Fruit fly (Drosophila melanogaster) whole organism, embryonic: ENCODE measurements around the gene CG14036.

ENCODE experiments used
- ATbp ChIP-seq: fragments of 200-800 bp; sonication (Bioruptor generic); optimal IDR thresholded peaks from 2 replicates; lab custom pipeline; 2017; ENCODE audit warnings: missing biosample characterization, mild to moderate bottlenecking, missing genetic modification characterization, missing genetic modification reagents
- Antp ChIP-seq: fragments of 200-800 bp; sonication (Bioruptor generic); optimal IDR thresholded peaks from 3 replicates; lab custom pipeline; 2016; ENCODE audit warnings: missing biosample characterization, missing genetic modification characterization
- Atf3 ChIP-seq: fragments of 200-800 bp; sonication (Bioruptor generic); optimal IDR thresholded peaks from 3 replicates; lab custom pipeline; 2016; ENCODE audit warnings: missing biosample characterization, missing genetic modification characterization
- B-H1 ChIP-seq: fragments of 200-800 bp; sonication (Bioruptor generic); IDR thresholded peaks from 3 replicates; pipeline ENCODE4 v1.3.6; 2022; ENCODE audit warnings: missing biosample characterization, missing genetic modification characterization
- CG10543 ChIP-seq: fragments of 200-800 bp; sonication (Bioruptor generic); optimal IDR thresholded peaks from 3 replicates; lab custom pipeline; 2017; ENCODE audit warnings: missing biosample characterization, mild to moderate bottlenecking, missing genetic modification characterization, moderate library complexity
- CG10959 ChIP-seq: fragments of 200-800 bp; sonication (Bioruptor generic); IDR thresholded peaks from 2 replicates; pipeline ENCODE4 v1.3.6; 2022; ENCODE audit warnings: missing biosample characterization, missing genetic modification characterization
- CG11456 ChIP-seq: fragments of 200-800 bp; sonication (Bioruptor generic); IDR thresholded peaks from 3 replicates; pipeline ENCODE4 v1.3.6; 2022; ENCODE audit warnings: missing biosample characterization, missing genetic modification characterization
- CG12219 ChIP-seq: fragments of 200-800 bp; sonication (Bioruptor generic); optimal IDR thresholded peaks from 3 replicates; lab custom pipeline; 2018; ENCODE audit warnings: missing biosample characterization, mild to moderate bottlenecking, missing genetic modification characterization
- CG1233 ChIP-seq: fragments of 200-800 bp; sonication (Bioruptor generic); optimal IDR thresholded peaks from 4 replicates; lab custom pipeline; 2018; ENCODE audit warnings: missing biosample characterization, mild to moderate bottlenecking, missing genetic modification characterization
- CG15479 ChIP-seq: fragments of 200-800 bp; sonication (Bioruptor generic); optimal IDR thresholded peaks from 3 replicates; lab custom pipeline; 2019; ENCODE audit warnings: missing biosample characterization, mild to moderate bottlenecking, missing genetic modification characterization, moderate library complexity
- CG1647 ChIP-seq: fragments of 200-800 bp; sonication (Bioruptor generic); optimal IDR thresholded peaks from 3 replicates; lab custom pipeline; 2016; ENCODE audit warnings: missing biosample characterization, missing genetic modification characterization
- CG17568 ChIP-seq: fragments of 200-800 bp; sonication (Bioruptor generic); optimal IDR thresholded peaks from 2 replicates; lab custom pipeline; 2018; ENCODE audit warnings: missing biosample characterization, mild to moderate bottlenecking, missing genetic modification characterization, moderate library complexity
- CG18476 ChIP-seq: fragments of 200-800 bp; sonication (Bioruptor generic); optimal IDR thresholded peaks from 2 replicates; lab custom pipeline; 2016; ENCODE audit warnings: missing biosample characterization, mild to moderate bottlenecking, missing genetic modification characterization
- CG18619 ChIP-seq: fragments of 200-800 bp; sonication (Bioruptor generic); optimal IDR thresholded peaks from 3 replicates; lab custom pipeline; 2017; ENCODE audit warnings: missing biosample characterization, mild to moderate bottlenecking, missing genetic modification characterization
- CG18764 ChIP-seq: fragments of 200-800 bp; sonication (Bioruptor generic); optimal IDR thresholded peaks from 3 replicates; lab custom pipeline; 2016; ENCODE audit warnings: missing biosample characterization, missing genetic modification characterization
- CG2875 ChIP-seq: fragments of 200-800 bp; sonication (Bioruptor generic); optimal IDR thresholded peaks from 2 replicates; lab custom pipeline; 2017; ENCODE audit warnings: missing biosample characterization, mild to moderate bottlenecking, missing genetic modification characterization, missing genetic modification reagents
- CG30403 ChIP-seq: fragments of 200-800 bp; sonication (Bioruptor generic); optimal IDR thresholded peaks from 3 replicates; lab custom pipeline; 2016; ENCODE audit warnings: missing biosample characterization, missing genetic modification characterization
- CG3065 ChIP-seq: fragments of 200-800 bp; sonication (Bioruptor generic); optimal IDR thresholded peaks from 2 replicates; lab custom pipeline; 2016; ENCODE audit warnings: missing biosample characterization, missing genetic modification characterization
- CG32532 ChIP-seq: fragments of 200-800 bp; sonication (Bioruptor generic); IDR thresholded peaks from 2 replicates; pipeline ENCODE4 v1.3.6; 2022; ENCODE audit warnings: missing biosample characterization, missing genetic modification characterization
- CG3726 ChIP-seq: fragments of 200-800 bp; sonication (Bioruptor generic); IDR thresholded peaks from 3 replicates; pipeline ENCODE4, ENCODE4 v1.3.6; 2022; ENCODE audit warnings: missing biosample characterization, missing genetic modification characterization
- CG4360 ChIP-seq: fragments of 200-800 bp; sonication (Bioruptor generic); IDR thresholded peaks from 2 replicates; pipeline ENCODE4 v1.3.6; 2022; ENCODE audit warnings: missing biosample characterization, missing genetic modification characterization
- CG6175 ChIP-seq: fragments of 200-800 bp; sonication (Bioruptor generic); IDR thresholded peaks from 3 replicates; pipeline ENCODE4 v1.3.6; 2022; ENCODE audit warnings: missing biosample characterization, missing genetic modification characterization
- CG6272 ChIP-seq: fragments of 200-800 bp; sonication (Bioruptor generic); IDR thresholded peaks from 2 replicates; pipeline ENCODE4 v1.3.6; 2022; ENCODE audit warnings: missing biosample characterization, missing genetic modification characterization
- CG8290 ChIP-seq, 3 experiments: fragments of 200-800 bp; sonication (Bioruptor generic); optimal IDR thresholded peaks; 2 replicates each; lab custom pipeline; 2016 to 2019; ENCODE audit warnings: missing biosample characterization in 3 of 3, missing genetic modification characterization in 3 of 3, mild to moderate bottlenecking in 2 of 3, moderate library complexity in 1 of 3
- CG9817 ChIP-seq: fragments of 200-800 bp; sonication (Bioruptor generic); optimal IDR thresholded peaks from 2 replicates; lab custom pipeline; 2018; ENCODE audit warnings: missing biosample characterization, mild to moderate bottlenecking, missing genetic modification characterization, moderate library complexity
- Chrac-16 ChIP-seq: fragments of 200-800 bp; sonication (Bioruptor generic); optimal IDR thresholded peaks from 3 replicates; lab custom pipeline; 2016; ENCODE audit warnings: missing biosample characterization, missing genetic modification characterization
- Dfd ChIP-seq, 2 experiments: fragments of >200 bp; optimal IDR thresholded peaks; 2 replicates each; lab custom pipeline; 2017; ENCODE audit warnings: missing biosample characterization in 2 of 2, missing genetic modification characterization in 2 of 2
- GATAe ChIP-seq: fragments of 200-800 bp; sonication (Bioruptor generic); conservative IDR thresholded peaks from 2 replicates; pipeline ENCODE4 v1.3.6; 2022; ENCODE audit warnings: missing biosample characterization, missing genetic modification characterization
- HmgZ ChIP-seq: fragments of 200-800 bp; sonication (Bioruptor generic); optimal IDR thresholded peaks from 2 replicates; lab custom pipeline; 2018; ENCODE audit warnings: missing biosample characterization, mild to moderate bottlenecking, missing genetic modification characterization
- Hr78 ChIP-seq, 2 experiments: fragments of 200-800 bp in 1 of 2; fragments of >200 bp in 1 of 2; sonication (Bioruptor generic) in 1 of 2; optimal IDR thresholded peaks; 2 replicates each; lab custom pipeline; 2017 to 2019; ENCODE audit warnings: missing biosample characterization in 2 of 2, missing genetic modification characterization in 2 of 2, mild to moderate bottlenecking in 1 of 2, moderate library complexity in 1 of 2
- Jarid2 ChIP-seq: fragments of 200-800 bp; sonication (Bioruptor generic); optimal IDR thresholded peaks from 3 replicates; lab custom pipeline; 2017; ENCODE audit warnings: mild to moderate bottlenecking, missing biosample characterization, missing genetic modification reagents, missing genetic modification characterization
- Mad ChIP-seq: fragments of 200-800 bp; sonication (Bioruptor generic); optimal IDR thresholded peaks from 2 replicates; lab custom pipeline; 2016; ENCODE audit warnings: missing biosample characterization, missing genetic modification characterization
- Pdp1 ChIP-seq, 2 experiments: fragments of 200-800 bp; sonication (Bioruptor generic); optimal IDR thresholded peaks; 3 replicates each; lab custom pipeline; 2016; ENCODE audit warnings: missing biosample characterization in 2 of 2, missing genetic modification characterization in 2 of 2, mild to moderate bottlenecking in 1 of 2, moderate library complexity in 1 of 2
- amos ChIP-seq: fragments of 200-800 bp; sonication (Bioruptor generic); IDR thresholded peaks from 2 replicates; pipeline ENCODE4 v1.3.6; 2022; ENCODE audit warnings: missing biosample characterization, missing genetic modification characterization; ENCODE audit not compliant: partially characterized antibody
- ap ChIP-seq: fragments of 200-800 bp; sonication (Bioruptor generic); IDR thresholded peaks from 2 replicates; pipeline ENCODE4 v1.3.6; 2022; ENCODE audit warnings: missing biosample characterization, missing genetic modification characterization
- ara ChIP-seq: fragments of 200-800 bp; sonication (Bioruptor generic); IDR thresholded peaks from 2 replicates; pipeline ENCODE4 v1.3.6; 2022; ENCODE audit warnings: missing biosample characterization, missing genetic modification characterization
- bigmax ChIP-seq: fragments of 200-800 bp; sonication (Bioruptor generic); optimal IDR thresholded peaks from 2 replicates; lab custom pipeline; 2018; ENCODE audit warnings: missing biosample characterization, mild to moderate bottlenecking, missing genetic modification characterization
- bsh ChIP-seq, 2 experiments: fragments of 200-800 bp; sonication (Bioruptor generic); optimal IDR thresholded peaks; 2 replicates each; lab custom pipeline; 2017 to 2018; ENCODE audit warnings: mild to moderate bottlenecking in 2 of 2, missing biosample characterization in 2 of 2, missing genetic modification characterization in 2 of 2, moderate library complexity in 1 of 2
- ci ChIP-seq: fragments of 200-800 bp; sonication (Bioruptor generic); IDR thresholded peaks from 3 replicates; pipeline ENCODE4 v1.3.6; 2022; ENCODE audit warnings: missing biosample characterization, missing genetic modification characterization
- ems ChIP-seq: fragments of 200-800 bp; sonication (Bioruptor generic); optimal IDR thresholded peaks from 3 replicates; lab custom pipeline; 2016; ENCODE audit warnings: missing biosample characterization, missing genetic modification characterization
- eve ChIP-seq, 2 experiments: fragments of >200 bp; optimal IDR thresholded peaks; 2 replicates each; lab custom pipeline; 2017; ENCODE audit warnings: missing biosample characterization in 2 of 2, missing genetic modification characterization in 2 of 2
- fd102C ChIP-seq: fragments of 200-800 bp; sonication (Bioruptor generic); optimal IDR thresholded peaks from 2 replicates; lab custom pipeline; 2018; ENCODE audit warnings: missing biosample characterization, mild to moderate bottlenecking, missing genetic modification characterization, moderate library complexity
- gcm ChIP-seq: fragments of 200-800 bp; sonication (Bioruptor generic); optimal IDR thresholded peaks from 2 replicates; lab custom pipeline; 2019; ENCODE audit warnings: missing biosample characterization, mild to moderate bottlenecking, missing genetic modification characterization, moderate library complexity
- ken ChIP-seq: fragments of 200-800 bp; sonication (Bioruptor generic); IDR thresholded peaks from 3 replicates; pipeline ENCODE4 v1.3.6; 2022; ENCODE audit warnings: missing biosample characterization, missing genetic modification characterization
- oc ChIP-seq: fragments of 200-800 bp; sonication (Bioruptor generic); optimal IDR thresholded peaks from 2 replicates; lab custom pipeline; 2018; ENCODE audit warnings: missing biosample characterization, mild to moderate bottlenecking, missing genetic modification characterization, moderate library complexity
- org-1 ChIP-seq: fragments of 200-800 bp; sonication (Bioruptor generic); optimal IDR thresholded peaks from 2 replicates; lab custom pipeline; 2017; ENCODE audit warnings: missing biosample characterization, missing genetic modification characterization
- scrt ChIP-seq: fragments of 200-800 bp; sonication (Bioruptor generic); optimal IDR thresholded peaks from 2 replicates; lab custom pipeline; 2018; ENCODE audit warnings: missing biosample characterization, mild to moderate bottlenecking, missing genetic modification characterization, moderate library complexity
- sd ChIP-seq: fragments of 200-800 bp; sonication (Bioruptor generic); optimal IDR thresholded peaks from 3 replicates; lab custom pipeline; 2018; ENCODE audit warnings: missing biosample characterization, mild to moderate bottlenecking, missing genetic modification characterization, moderate library complexity
- sima ChIP-seq: fragments of 200-800 bp; sonication (Bioruptor generic); optimal IDR thresholded peaks from 2 replicates; lab custom pipeline; 2016; ENCODE audit warnings: missing biosample characterization, missing genetic modification characterization

The CG14036 gene

dm6 chr2L:5044892-5045619, 9.8 kb downstream of the CG14036 start (continued):
- TF ChIP-seq CG9817 (tag; lab: Kevin White, UChicago) (no peak), Antp (GFP tag; lab: Kevin White, UChicago) (peak; percentile 39), CG10959 (GFP tag; lab: Robert Waterston, UW) (no peak), CG18476 (GFP tag; lab: Kevin White, UChicago) (peak; percentile 23), fd102C (no peak), CG18619 (GFP tag; lab: Kevin White, UChicago) (peak; percentile 70), Jarid2 (GFP tag; lab: Kevin White, UChicago) (peak; percentile 29), Chrac-16 (GFP tag; lab: Kevin White, UChicago) (no peak), CG11456 (GFP tag; lab: Robert Waterston, UW) (peak; percentile 79; the same call in 2 of the 3 replicates), CG3065 (GFP tag; lab: Kevin White, UChicago) (no peak), CG6272 (peak; percentile 69), org-1 (GFP tag; lab: Kevin White, UChicago) (peak; percentile 29), ci (GFP tag; lab: Robert Waterston, UW) (peak; percentile 85), CG10543 (no peak), CG12219 (GFP tag; lab: Kevin White, UChicago) (no peak), CG1647 (no peak), ken (GFP tag; lab: Robert Waterston, UW) (peak; percentile 60; the same call in 2 of the 3 replicates), Atf3 (GFP tag; lab: Kevin White, UChicago) (peak; percentile 5), ap (GFP tag; lab: Robert Waterston, UW) (no peak), Hr78 (GFP tag; optimal IDR thresholded peaks at IDR 0.05; lab: Kevin White, UChicago) (no peak), CG2875 (GFP tag; lab: Kevin White, UChicago) (peak; percentile 2), CG15479 (GFP tag; lab: Kevin White, UChicago) (no peak), bsh (GFP tag; optimal IDR thresholded peaks at IDR 0.05; lab: Kevin White, UChicago) (peak; percentile 34), gcm (GFP tag; lab: Kevin White, UChicago) (peak; percentile 61), CG8290 (GFP tag; optimal IDR thresholded peaks at IDR 0.05; lab: Kevin White, UChicago) (no peak), CG8290 (tag; optimal IDR thresholded peaks at IDR 0.05; lab: Kevin White, UChicago) (peak in 1 of 2 experiments; percentile 64), sima (GFP tag; lab: Kevin White, UChicago) (no peak), CG1233 (peak; percentile 19), sd (tag; lab: Kevin White, UChicago) (peak; percentile 28), ATbp (peak; percentile 56), eve (GFP tag; optimal IDR thresholded peaks at IDR 0.05; lab: Kevin White, UChicago) (no peak), CG17568 (GFP tag; lab: Kevin White, UChicago) (no peak), CG4360 (GFP tag; lab: Robert Waterston, UW) (no peak), Mad (GFP tag; lab: Kevin White, UChicago) (peak; percentile 40), CG30403 (GFP tag; lab: Kevin White, UChicago) (peak; percentile 56), ara (GFP tag; lab: Robert Waterston, UW) (peak; percentile 53; the same call in 1 of the 2 replicates), bigmax (GFP tag; lab: Kevin White, UChicago) (no peak), GATAe (no peak), CG3726 (GFP tag; lab: Robert Waterston, UW) (no peak), ems (peak; percentile 52), Dfd (GFP tag; optimal IDR thresholded peaks at IDR 0.05; lab: Kevin White, UChicago) (no peak), oc (tag; lab: Kevin White, UChicago) (no peak), CG18764 (GFP tag; lab: Kevin White, UChicago) (no peak), amos (GFP tag; lab: Robert Waterston, UW) (no peak), CG6175 (GFP tag; lab: Robert Waterston, UW) (no peak), Pdp1 (GFP tag; optimal IDR thresholded peaks at IDR 0.05; lab: Kevin White, UChicago) (peak; percentile 20 to 33), scrt (GFP tag; lab: Kevin White, UChicago) (no peak), B-H1 (0 out of 3 replicates have a peak, but pooled peaks have one; percentile 10), CG32532 (GFP tag; lab: Robert Waterston, UW) (peak; percentile 72), HmgZ (tag; lab: Kevin White, UChicago) (no peak)
